Fruit fly (Drosophila melanogaster) whole organism, wandering third instar larva: ENCODE results near the gene CG5568.

Experiments
- Abd-B ChIP-seq: fragments of >200 bp; optimal IDR thresholded peaks from 2 replicates; lab custom pipeline; 2017; ENCODE audit warnings: missing biosample characterization, missing genetic modification characterization
- CG32264 ChIP-seq: fragments of 200-800 bp; sonication (Bioruptor generic); optimal IDR thresholded peaks from 2 replicates; lab custom pipeline; 2016; ENCODE audit warnings: missing biosample characterization, missing genetic modification characterization
- CG9705 ChIP-seq: fragments of 200-800 bp; sonication (Bioruptor generic); optimal IDR thresholded peaks from 2 replicates; lab custom pipeline; 2018; ENCODE audit warnings: missing biosample characterization, mild to moderate bottlenecking, missing genetic modification characterization
- CrebA ChIP-seq: fragments of 200-800 bp; sonication (Bioruptor generic); optimal IDR thresholded peaks from 2 replicates; lab custom pipeline; 2016; ENCODE audit warnings: missing biosample characterization, mild to moderate bottlenecking, missing genetic modification characterization, borderline replicate concordance
- Dfd ChIP-seq: fragments of >200 bp; optimal IDR thresholded peaks from 2 replicates; lab custom pipeline; 2017; ENCODE audit warnings: missing biosample characterization, missing genetic modification characterization
- Dif ChIP-seq: fragments of 200-275, 200-300 bp; sonication (Bioruptor generic); optimal IDR thresholded peaks from 2 replicates; lab custom pipeline; 2018; ENCODE audit warnings: missing biosample characterization, missing genetic modification characterization; ENCODE audit not compliant: partially characterized antibody
- GATAd ChIP-seq: sonication (Bioruptor generic); optimal IDR thresholded peaks from 2 replicates; lab custom pipeline; 2016; ENCODE audit warnings: missing biosample characterization, missing genetic modification characterization
- HLH106 ChIP-seq: fragments of 200-800 bp; optimal IDR thresholded peaks from 3 replicates; lab custom pipeline; 2019; ENCODE audit warnings: missing biosample characterization, mild to moderate bottlenecking, missing genetic modification characterization, moderate library complexity
- Hnf4 ChIP-seq: fragments of 200-800 bp; sonication (Bioruptor generic); optimal IDR thresholded peaks from 2 replicates; lab custom pipeline; 2016; ENCODE audit warnings: missing biosample characterization, mild to moderate bottlenecking, missing genetic modification characterization
- Hr78 ChIP-seq: fragments of >200 bp; optimal IDR thresholded peaks from 2 replicates; lab custom pipeline; 2017; ENCODE audit warnings: missing biosample characterization, missing genetic modification characterization
- Hr83 ChIP-seq: fragments of 200-300 bp; sonication (Bioruptor generic); optimal IDR thresholded peaks from 2 replicates; lab custom pipeline; 2016; ENCODE audit warnings: missing biosample characterization, mild to moderate bottlenecking, missing genetic modification characterization, moderate library complexity; ENCODE audit not compliant: poor library complexity, severe bottlenecking
- Jra ChIP-seq: sonication (Bioruptor generic); optimal IDR thresholded peaks from 2 replicates; lab custom pipeline; 2016; ENCODE audit warnings: missing biosample characterization, missing genetic modification characterization
- Mio ChIP-seq: sonication (Bioruptor generic); optimal IDR thresholded peaks from 2 replicates; lab custom pipeline; 2016; ENCODE audit warnings: missing biosample characterization, missing genetic modification characterization
- Myc ChIP-seq: fragments of >200 bp; optimal IDR thresholded peaks from 2 replicates; lab custom pipeline; 2017
- N ChIP-seq: fragments of >200 bp; optimal IDR thresholded peaks from 2 replicates; lab custom pipeline; 2018; ENCODE audit warnings: missing biosample characterization, missing external identifiers, missing genetic modification characterization
- OdsH ChIP-seq: fragments of 200-800 bp; sonication (Bioruptor generic); optimal IDR thresholded peaks from 2 replicates; lab custom pipeline; 2016; ENCODE audit warnings: missing biosample characterization, mild to moderate bottlenecking, missing genetic modification characterization
- Rel ChIP-seq, 2 experiments: fragments of 200-800 bp; sonication (Bioruptor generic) in 1 of 2; optimal IDR thresholded peaks; 2 replicates in 1 of 2; 3 replicates in 1 of 2; lab custom pipeline; 2016 to 2019; ENCODE audit warnings: mild to moderate bottlenecking in 2 of 2, missing biosample characterization in 2 of 2, missing genetic modification characterization in 2 of 2, moderate library complexity in 1 of 2
- Sp1 ChIP-seq: fragments of 200-800 bp; sonication (Bioruptor generic); optimal IDR thresholded peaks from 3 replicates; lab custom pipeline; 2019; ENCODE audit warnings: missing biosample characterization, mild to moderate bottlenecking, missing genetic modification characterization, moderate library complexity
- br ChIP-seq: fragments of 200-800 bp; sonication (Bioruptor generic); optimal IDR thresholded peaks from 2 replicates; lab custom pipeline; 2016; ENCODE audit warnings: missing biosample characterization, missing genetic modification characterization
- dl ChIP-seq, 2 experiments: fragments of 175-275, 200-275 bp in 1 of 2; fragments of 200-275 bp in 1 of 2; sonication (Bioruptor generic); optimal IDR thresholded peaks; lab custom pipeline; 2018; ENCODE audit warnings: mild to moderate bottlenecking in 2 of 2, missing biosample characterization in 2 of 2, missing genetic modification characterization in 2 of 2, moderate library complexity in 2 of 2; ENCODE audit not compliant: partially characterized antibody in 2 of 2, insufficient read depth in 1 of 2
- dmrt93B ChIP-seq: fragments of 200-800 bp; sonication (Bioruptor generic); optimal IDR thresholded peaks from 2 replicates; lab custom pipeline; 2018; ENCODE audit warnings: missing biosample characterization, mild to moderate bottlenecking, missing genetic modification characterization
- ey ChIP-seq: fragments of 200-800 bp; sonication (Bioruptor generic); optimal IDR thresholded peaks from 2 replicates; lab custom pipeline; 2016; ENCODE audit warnings: missing biosample characterization, missing genetic modification characterization
- foxo ChIP-seq, 2 experiments: fragments of 200-800 bp; sonication (Bioruptor generic); optimal IDR thresholded peaks; 2 replicates in 1 of 2; 3 replicates in 1 of 2; lab custom pipeline; 2016 to 2017; ENCODE audit warnings: missing biosample characterization in 2 of 2, missing genetic modification characterization in 2 of 2
- fru ChIP-seq: fragments of 200-800 bp; sonication (Bioruptor generic); optimal IDR thresholded peaks from 3 replicates; lab custom pipeline; 2016; ENCODE audit warnings: missing biosample characterization, mild to moderate bottlenecking, missing genetic modification characterization
- h ChIP-seq: fragments of 200-800 bp; sonication (Bioruptor generic); optimal IDR thresholded peaks from 3 replicates; lab custom pipeline; 2016; ENCODE audit warnings: missing biosample characterization, mild to moderate bottlenecking, missing genetic modification characterization
- jim ChIP-seq: fragments of 175-275, 200-325 bp; sonication (Bioruptor generic); optimal IDR thresholded peaks from 2 replicates; lab custom pipeline; 2016; ENCODE audit warnings: missing biosample characterization, mild to moderate bottlenecking, missing genetic modification characterization
- lola ChIP-seq: fragments of >200 bp; optimal IDR thresholded peaks from 2 replicates; lab custom pipeline; 2017; ENCODE audit warnings: missing biosample characterization, missing genetic modification characterization
- pan ChIP-seq: fragments of >200 bp; optimal IDR thresholded peaks from 2 replicates; lab custom pipeline; 2017
- psq ChIP-seq: fragments of 200-800 bp; sonication (Bioruptor generic); optimal IDR thresholded peaks from 3 replicates; lab custom pipeline; 2017; ENCODE audit warnings: missing biosample characterization, mild to moderate bottlenecking, missing genetic modification characterization, moderate library complexity
- rgr ChIP-seq: fragments of 200-800 bp; sonication (Bioruptor generic); optimal IDR thresholded peaks from 3 replicates; lab custom pipeline; 2016; ENCODE audit warnings: missing biosample characterization, mild to moderate bottlenecking, missing genetic modification characterization
- sage ChIP-seq: fragments of 200-800 bp; sonication (Bioruptor generic); optimal IDR thresholded peaks from 2 replicates; lab custom pipeline; 2016; ENCODE audit warnings: missing biosample characterization, mild to moderate bottlenecking, missing genetic modification characterization
- sv ChIP-seq: fragments of 200-800 bp; sonication (Bioruptor generic); optimal IDR thresholded peaks from 3 replicates; lab custom pipeline; 2016; ENCODE audit warnings: missing biosample characterization, missing genetic modification characterization
- tai ChIP-seq: sonication (Bioruptor generic); optimal IDR thresholded peaks from 2 replicates; lab custom pipeline; 2016; ENCODE audit warnings: missing biosample characterization, missing genetic modification characterization
- usp ChIP-seq: fragments of >200 bp; optimal IDR thresholded peaks from 2 replicates; lab custom pipeline; 2017; ENCODE audit warnings: missing biosample characterization, missing genetic modification characterization
- woc ChIP-seq: sonication (Bioruptor generic); optimal IDR thresholded peaks from 2 replicates; lab custom pipeline; 2016; ENCODE audit warnings: missing biosample characterization, mild to moderate bottlenecking, missing genetic modification characterization

CG5568 gene

dm6 chr3L:5862994-5863393 lies 8.3 kb upstream of the CG5568 start (continued):
- TF ChIP-seq Hr83 (GFP tag; lab: Kevin White, UChicago) (no peak), OdsH (GFP tag; lab: Kevin White, UChicago) (peak; percentile 69), tai (GFP tag; lab: Kevin White, UChicago) (no peak), Dif (GFP tag; lab: Kevin White, UChicago) (no peak), jim (GFP tag; lab: Kevin White, UChicago) (no peak), Mio (GFP tag; lab: Kevin White, UChicago) (no peak)

dm6 chr3L:5863868-5864413 lies 7.4 kb upstream of the CG5568 start:
- TF ChIP-seq Jra (GFP tag; lab: Kevin White, UChicago) (no peak), Rel (GFP tag; optimal IDR thresholded peaks at IDR 0.05; lab: Kevin White, UChicago) (no peak), Rel (tag; optimal IDR thresholded peaks at IDR 0.05; lab: Kevin White, UChicago) (no peak), GATAd (GFP tag; lab: Kevin White, UChicago) (no peak), HLH106 (tag; lab: Kevin White, UChicago) (peak; percentile 15), Dif (GFP tag; lab: Kevin White, UChicago) (no peak), rgr (GFP tag; lab: Kevin White, UChicago) (peak; percentile 38), dl (GFP tag; optimal IDR thresholded peaks at IDR 0.05; lab: Kevin White, UChicago; ENCODE audit: insufficient read depth in 1 of 2, partially characterized antibody in 2 of 2) (no peak), lola (GFP tag; lab: Kevin White, UChicago) (no peak), dmrt93B (no peak), Hr78 (no peak), fru (GFP tag; lab: Kevin White, UChicago) (peak; percentile 54), Hnf4 (peak; percentile 29), OdsH (GFP tag; lab: Kevin White, UChicago) (peak; percentile 38), ey (peak; percentile 40), Sp1 (GFP tag; lab: Kevin White, UChicago) (peak; percentile 61), foxo (GFP tag; optimal IDR thresholded peaks at IDR 0.05; lab: Kevin White, UChicago) (peak in 1 of 2 experiments; percentile 46), jim (GFP tag; lab: Kevin White, UChicago) (no peak), Dfd (no peak), Abd-B (no peak), CrebA (no peak), N (no peak), br (peak; percentile 34), h (GFP tag; lab: Kevin White, UChicago) (peak; percentile 63), sage (GFP tag; lab: Kevin White, UChicago) (no peak), usp (GFP tag; lab: Kevin White, UChicago) (no peak), Mio (GFP tag; lab: Kevin White, UChicago) (no peak), CG9705 (GFP tag; lab: Kevin White, UChicago) (no peak), pan (lab: Kevin White, UChicago) (no peak), woc (GFP tag; lab: Kevin White, UChicago) (peak; percentile 26), psq (GFP tag; lab: Kevin White, UChicago) (peak; percentile 14), sv (no peak), Hr83 (GFP tag; lab: Kevin White, UChicago) (no peak)
- TF ChIP-seq, all 38 proteins: peak for 12

dm6 chr3L:5866924-5867323 lies 4.4 kb upstream of the CG5568 start:
- TF ChIP-seq woc (GFP tag; lab: Kevin White, UChicago) (peak; percentile 56), br (peak; percentile 55), Sp1 (GFP tag; lab: Kevin White, UChicago) (peak; percentile 47), fru (GFP tag; lab: Kevin White, UChicago) (peak; percentile 59), Abd-B (no peak), foxo (GFP tag; optimal IDR thresholded peaks at IDR 0.05; lab: Kevin White, UChicago) (peak in 1 of 2 experiments; percentile 54), rgr (GFP tag; lab: Kevin White, UChicago) (peak; percentile 41), psq (GFP tag; lab: Kevin White, UChicago) (peak; percentile 39), h (GFP tag; lab: Kevin White, UChicago) (peak; percentile 70), dmrt93B (peak; percentile 46), Myc (lab: Kevin White, UChicago) (no peak), ey (peak; percentile 51), lola (GFP tag; lab: Kevin White, UChicago) (no peak), HLH106 (tag; lab: Kevin White, UChicago) (peak; percentile 62), dl (GFP tag; optimal IDR thresholded peaks at IDR 0.05; lab: Kevin White, UChicago; ENCODE audit: insufficient read depth in 1 of 2, partially characterized antibody in 2 of 2) (no peak), CG32264 (GFP tag; lab: Kevin White, UChicago) (peak; percentile 9), CrebA (no peak), Hnf4 (peak; percentile 31), OdsH (GFP tag; lab: Kevin White, UChicago) (peak; percentile 43)
